Fruit fly (Drosophila melanogaster): ENCODE data around the gene Dmtn.

DNA sequence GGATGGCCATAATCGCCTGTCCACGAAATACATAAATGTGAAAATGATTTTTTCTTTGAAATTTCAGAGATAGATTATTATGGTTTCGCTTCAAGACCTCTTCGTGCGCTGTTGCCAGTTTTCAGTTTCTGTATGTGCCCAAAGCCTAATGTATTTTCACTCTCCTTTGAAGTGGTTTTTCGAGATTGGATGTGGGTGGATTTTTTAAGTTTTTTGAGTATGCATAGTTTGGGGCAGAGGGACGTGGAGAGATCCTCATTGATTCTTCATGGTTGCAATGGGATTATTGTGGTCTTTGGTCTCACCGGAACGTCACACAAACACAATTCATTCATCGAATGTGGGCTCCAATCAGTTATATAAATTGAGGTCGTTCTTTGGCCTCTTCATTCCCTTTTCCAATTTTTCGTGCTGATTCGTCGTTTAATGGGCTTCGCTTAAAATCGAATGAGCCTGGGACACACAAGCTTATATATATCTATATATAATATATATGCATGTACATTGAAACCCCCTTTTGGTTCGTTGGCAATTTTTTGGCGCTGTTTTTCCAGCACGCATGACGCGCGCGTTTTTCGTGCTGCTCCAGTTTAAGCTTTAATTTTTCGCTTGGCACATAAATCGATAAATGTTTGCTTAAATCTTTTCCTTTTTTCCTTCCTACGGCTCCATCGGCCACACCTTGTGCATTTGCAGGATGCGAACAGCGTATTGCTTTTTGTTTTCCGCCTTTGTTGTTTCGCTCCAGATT, 5.9 kb upstream of the Dmtn start:
- TF ChIP-seq CG8478 (optimal IDR thresholded peaks at IDR 0.05) (no peak), CTCF (optimal IDR thresholded peaks at IDR 0.05) (no peak)

Measured in S2 (cell line).